In genomic region chrV:10273837-10274236, ce11 we compare ENCODE assay signal across 8 worm cellular contexts.
TF ChIP-seq lines count a peak whose summit lies in the region.

No protein-coding gene starts in this region.

TF ChIP-seq in whole organism, L1 larva, 84 proteins besides CTCF, POLR2A, EP300 and RAD21 (continues in another document):
- TF ChIP-seq lin-15B (tag; optimal IDR thresholded peaks at IDR 0.05; lab: Kevin White, UChicago) (no peak), fkh-8 (tag; optimal IDR thresholded peaks at IDR 0.05; lab: Kevin White, UChicago) (peak; percentile 79), fos-1 (tag; optimal IDR thresholded peaks at IDR 0.05; lab: Kevin White, UChicago) (no peak), unc-86 (tag; optimal IDR thresholded peaks at IDR 0.05; lab: Kevin White, UChicago) (peak; percentile 46), sup-37 (GFP tag; optimal IDR thresholded peaks at IDR 0.05; lab: Kevin White, UChicago) (no peak), lin-35 (GFP tag; optimal IDR thresholded peaks at IDR 0.05; lab: Kevin White, UChicago) (peak in 1 of 2 experiments; percentile 42), fkh-10 (GFP tag; optimal IDR thresholded peaks at IDR 0.05; lab: Kevin White, UChicago) (peak; percentile 80), elt-3 (tag; optimal IDR thresholded peaks at IDR 0.05; lab: Kevin White, UChicago) (no peak), sox-4 (tag; optimal IDR thresholded peaks at IDR 0.05; lab: Kevin White, UChicago) (no peak), dpl-1 (GFP tag; optimal IDR thresholded peaks at IDR 0.05; lab: Kevin White, UChicago) (peak in 1 of 3 experiments; percentile 0), pag-3 (tag; optimal IDR thresholded peaks at IDR 0.05; lab: Kevin White, UChicago; ENCODE audit: borderline replicate concordance, insufficient read depth) (no peak)

TF ChIP-seq in whole organism, L2 larva, 48 proteins besides CTCF, POLR2A, EP300 and RAD21 (continues in another document):
- peak; percentile 78 for TF ChIP-seq C34F6.9 (tag; optimal IDR thresholded peaks at IDR 0.05; lab: Kevin White, UChicago)
- no peak for TF ChIP-seq dmd-4 (tag; optimal IDR thresholded peaks at IDR 0.05; lab: Kevin White, UChicago)
- peak; percentile 25 for TF ChIP-seq Y55F3AM.14 (GFP tag; optimal IDR thresholded peaks at IDR 0.05; lab: Kevin White, UChicago)
- peak; percentile 62 for TF ChIP-seq F13H6.1 (tag; optimal IDR thresholded peaks at IDR 0.05; lab: Kevin White, UChicago)
- TF ChIP-seq nhr-11 (tag; optimal IDR thresholded peaks at IDR 0.05; lab: Kevin White, UChicago), result no peak
- TF ChIP-seq blmp-1 (tag; optimal IDR thresholded peaks at IDR 0.05; lab: Kevin White, UChicago; ENCODE audit: insufficient read depth), result no peak
- TF ChIP-seq mab-5 (tag; optimal IDR thresholded peaks at IDR 0.05; lab: Kevin White, UChicago), result peak; percentile 14
- no peak for TF ChIP-seq ZK546.5 (tag; optimal IDR thresholded peaks at IDR 0.05; lab: Kevin White, UChicago)
- TF ChIP-seq unc-55 (GFP tag; optimal IDR thresholded peaks at IDR 0.05; lab: Kevin White, UChicago), result peak; percentile 87
- no peak for TF ChIP-seq nhr-21 (tag; optimal IDR thresholded peaks at IDR 0.05; lab: Kevin White, UChicago)
- TF ChIP-seq zag-1 (tag; optimal IDR thresholded peaks at IDR 0.05; lab: Kevin White, UChicago), result peak; percentile 73

TF ChIP-seq in whole organism, L3 larva, 47 proteins besides CTCF, POLR2A, EP300 and RAD21 (continues in another document):
- no peak for TF ChIP-seq pqm-1 (tag; optimal IDR thresholded peaks at IDR 0.05; lab: Kevin White, UChicago)
- no peak for TF ChIP-seq unc-39 (tag; optimal IDR thresholded peaks at IDR 0.05; lab: Kevin White, UChicago)
- TF ChIP-seq nhr-43 (tag; optimal IDR thresholded peaks at IDR 0.05; lab: Kevin White, UChicago; ENCODE audit: poor library complexity, severe bottlenecking), result no peak
- TF ChIP-seq mml-1 (tag; optimal IDR thresholded peaks at IDR 0.05; lab: Kevin White, UChicago), result no peak
- no peak for TF ChIP-seq nhr-25 (tag; optimal IDR thresholded peaks at IDR 0.05; lab: Kevin White, UChicago)
- peak; percentile 67 for TF ChIP-seq elt-1 (tag; optimal IDR thresholded peaks at IDR 0.05; lab: Kevin White, UChicago)
- no peak for TF ChIP-seq ceh-16 (tag; optimal IDR thresholded peaks at IDR 0.05; lab: Kevin White, UChicago)
- TF ChIP-seq skn-1 (tag; optimal IDR thresholded peaks at IDR 0.05; lab: Kevin White, UChicago), result no peak
- no peak for TF ChIP-seq nhr-77 (tag; optimal IDR thresholded peaks at IDR 0.05; lab: Kevin White, UChicago)
- TF ChIP-seq lsy-12 (tag; optimal IDR thresholded peaks at IDR 0.05; lab: Kevin White, UChicago), result no peak
- no peak for TF ChIP-seq elt-3 (tag; optimal IDR thresholded peaks at IDR 0.05; lab: Kevin White, UChicago)
- TF ChIP-seq ceh-82 (tag; optimal IDR thresholded peaks at IDR 0.05; lab: Kevin White, UChicago), result no peak

TF ChIP-seq in whole organism, L4 larva, 104 proteins besides CTCF, POLR2A, EP300 and RAD21 (continues in another document):
- TF ChIP-seq nhr-25 (tag; optimal IDR thresholded peaks at IDR 0.05; lab: Kevin White, UChicago; ENCODE audit: borderline replicate concordance, insufficient read depth) (no peak), php-3 (GFP tag; IDR thresholded peaks at IDR 0.05; lab: Robert Waterston, UW) (no peak), unc-62 (GFP tag; optimal IDR thresholded peaks at IDR 0.05 in 1 of 2; lab: Kevin White, UChicago) (peak in 1 of 2 experiments; percentile 99), unc-62 (tag; optimal IDR thresholded peaks at IDR 0.05; lab: Kevin White, UChicago) (no peak), F37D6.2 (tag; optimal IDR thresholded peaks at IDR 0.05; lab: Kevin White, UChicago) (peak; percentile 64), ctbp-1 (GFP tag; IDR thresholded peaks at IDR 0.05; lab: Robert Waterston, UW) (0 out of 2 replicates have a peak, but pooled peaks have one; percentile 8), hmg-1.1 (GFP tag; IDR thresholded peaks at IDR 0.05; lab: Robert Waterston, UW) (peak; percentile 76; the same call in 1 of the 2 replicates), set-16 (GFP tag; IDR thresholded peaks at IDR 0.05; lab: Robert Waterston, UW) (peak; percentile 7; the same call in 1 of the 2 replicates), pha-4 (GFP tag; IDR thresholded peaks at IDR 0.05; lab: Robert Waterston, UW) (no peak), pha-4 (tag; optimal IDR thresholded peaks at IDR 0.05; lab: Kevin White, UChicago) (no peak), rbr-2 (tag; optimal IDR thresholded peaks at IDR 0.05; lab: Kevin White, UChicago) (peak; percentile 49)

TF ChIP-seq in whole organism, late embryonic, 69 proteins besides CTCF, POLR2A, EP300 and RAD21 (continues in another document):
- TF ChIP-seq sox-2 (GFP tag; IDR thresholded peaks at IDR 0.05; lab: Robert Waterston, UW), result no peak
- TF ChIP-seq ceh-24 (tag; optimal IDR thresholded peaks at IDR 0.05; lab: Kevin White, UChicago), result no peak
- no peak for TF ChIP-seq zip-5 (tag; optimal IDR thresholded peaks at IDR 0.05; lab: Kevin White, UChicago)
- no peak for TF ChIP-seq ceh-14 (tag; optimal IDR thresholded peaks at IDR 0.05; lab: Kevin White, UChicago)
- TF ChIP-seq hlh-8 (tag; optimal IDR thresholded peaks at IDR 0.05; lab: Kevin White, UChicago), result no peak
- TF ChIP-seq ets-4 (tag; optimal IDR thresholded peaks at IDR 0.05; lab: Kevin White, UChicago), result no peak
- no peak for TF ChIP-seq ztf-16 (tag; optimal IDR thresholded peaks at IDR 0.05; lab: Kevin White, UChicago)
- no peak for TF ChIP-seq ceh-45 (GFP tag; IDR thresholded peaks at IDR 0.05; lab: Robert Waterston, UW)
- TF ChIP-seq rnt-1 (tag; optimal IDR thresholded peaks at IDR 0.05; lab: Kevin White, UChicago), result no peak
- no peak for TF ChIP-seq K09A11.1 (tag; optimal IDR thresholded peaks at IDR 0.05; lab: Kevin White, UChicago; ENCODE audit: insufficient read depth)
- no peak for TF ChIP-seq unc-55 (GFP tag; optimal IDR thresholded peaks at IDR 0.05; lab: Kevin White, UChicago)
- TF ChIP-seq pros-1 (tag; optimal IDR thresholded peaks at IDR 0.05; lab: Kevin White, UChicago), result peak; percentile 15
- no peak for TF ChIP-seq ceh-9 (tag; optimal IDR thresholded peaks at IDR 0.05; lab: Kevin White, UChicago)

TF ChIP-seq in whole organism, midembryonic, 9 proteins besides CTCF, POLR2A, EP300 and RAD21:
- TF ChIP-seq cog-1 (tag; optimal IDR thresholded peaks at IDR 0.05; lab: Kevin White, UChicago) (no peak), ztf-29 (GFP tag; IDR thresholded peaks at IDR 0.05; lab: Robert Waterston, UW) (no peak), ref-1 (GFP tag; conservative IDR thresholded peaks at IDR 0.05; lab: Robert Waterston, UW) (no peak), flt-1 (GFP tag; IDR thresholded peaks at IDR 0.05; lab: Robert Waterston, UW) (no peak), med-1 (GFP tag; optimal IDR thresholded peaks at IDR 0.05; lab: Kevin White, UChicago; ENCODE audit: insufficient read depth) (no peak), T22C8.4 (GFP tag; IDR thresholded peaks at IDR 0.05; lab: Robert Waterston, UW) (0 out of 2 replicates have a peak, but pooled peaks have one; percentile 45)

TF ChIP-seq in whole organism, mixed stage, embryonic, 35 proteins besides CTCF, POLR2A, EP300 and RAD21:
- TF ChIP-seq ztf-11 (tag; optimal IDR thresholded peaks at IDR 0.05; lab: Kevin White, UChicago) (no peak), mep-1 (tag; optimal IDR thresholded peaks at IDR 0.05; lab: Kevin White, UChicago) (peak; percentile 51), nhr-2 (tag; optimal IDR thresholded peaks at IDR 0.05; lab: Kevin White, UChicago) (no peak), ces-1 (GFP tag; optimal IDR thresholded peaks at IDR 0.05; lab: Kevin White, UChicago) (peak; percentile 61), hlh-1 (tag; optimal IDR thresholded peaks at IDR 0.05; lab: Kevin White, UChicago) (no peak)

TF ChIP-seq in whole organism, young adult, 124 proteins besides CTCF, POLR2A, EP300 and RAD21 (continues in another document):
- TF ChIP-seq bed-1 (GFP tag; IDR thresholded peaks at IDR 0.05; lab: Robert Waterston, UW) (no peak), lin-26 (GFP tag; IDR thresholded peaks at IDR 0.05; lab: Robert Waterston, UW) (no peak), lag-1 (GFP tag; IDR thresholded peaks at IDR 0.05; lab: Robert Waterston, UW) (no peak), efl-1 (GFP tag; optimal IDR thresholded peaks at IDR 0.05; lab: Kevin White, UChicago) (no peak), gei-17 (GFP tag; optimal IDR thresholded peaks at IDR 0.05; lab: Kevin White, UChicago) (no peak), hmg-20 (GFP tag; IDR thresholded peaks at IDR 0.05; lab: Robert Waterston, UW) (no peak), Y53G8AR.9 (GFP tag; conservative IDR thresholded peaks at IDR 0.05; lab: Robert Waterston, UW) (no peak), mel-28 (tag; optimal IDR thresholded peaks at IDR 0.05; lab: Kevin White, UChicago; ENCODE audit: borderline replicate concordance) (no peak), Y79H2A.3 (GFP tag; conservative IDR thresholded peaks at IDR 0.05; lab: Robert Waterston, UW) (no peak), F10E7.11 (tag; optimal IDR thresholded peaks at IDR 0.05; lab: Kevin White, UChicago) (no peak), ekl-4 (GFP tag; IDR thresholded peaks at IDR 0.05; lab: Robert Waterston, UW) (no peak), lin-35 (GFP tag; optimal IDR thresholded peaks at IDR 0.05; lab: Kevin White, UChicago) (peak in 1 of 3 experiments; percentile 45), B0035.1 (tag; optimal IDR thresholded peaks at IDR 0.05; lab: Kevin White, UChicago) (no peak), somi-1 (GFP tag; optimal IDR thresholded peaks at IDR 0.05; lab: Kevin White, UChicago) (no peak), fkh-3 (tag; optimal IDR thresholded peaks at IDR 0.05; lab: Kevin White, UChicago) (no peak), xnd-1 (tag; optimal IDR thresholded peaks at IDR 0.05; lab: Kevin White, UChicago) (no peak), nhr-179 (tag; optimal IDR thresholded peaks at IDR 0.05; lab: Kevin White, UChicago) (no peak), pha-4 (tag; optimal IDR thresholded peaks at IDR 0.05; lab: Kevin White, UChicago) (no peak), attf-5 (GFP tag; optimal IDR thresholded peaks at IDR 0.05; lab: Kevin White, UChicago) (peak; percentile 0), K12H6.12 (tag; optimal IDR thresholded peaks at IDR 0.05; lab: Kevin White, UChicago) (peak; percentile 26), lin-40 (tag; optimal IDR thresholded peaks at IDR 0.05; lab: Kevin White, UChicago) (peak; percentile 39), ceh-100 (GFP tag; IDR thresholded peaks at IDR 0.05; lab: Robert Waterston, UW) (no peak), egl-18 (GFP tag; IDR thresholded peaks at IDR 0.05; lab: Robert Waterston, UW) (no peak), hlh-12 (tag; optimal IDR thresholded peaks at IDR 0.05; lab: Kevin White, UChicago) (no peak), ztf-26 (tag; optimal IDR thresholded peaks at IDR 0.05; lab: Kevin White, UChicago) (no peak), hlh-26 (GFP tag; conservative IDR thresholded peaks at IDR 0.05; lab: Robert Waterston, UW) (no peak), tlf-1 (GFP tag; optimal IDR thresholded peaks at IDR 0.05; lab: Kevin White, UChicago) (no peak), akir-1 (GFP tag; optimal IDR thresholded peaks at IDR 0.05; lab: Kevin White, UChicago) (no peak), sea-2 (GFP tag; IDR thresholded peaks at IDR 0.05; lab: Robert Waterston, UW) (no peak), hrde-1 (tag; optimal IDR thresholded peaks at IDR 0.05; lab: Kevin White, UChicago; ENCODE audit: borderline replicate concordance) (no peak), madf-6 (GFP tag; IDR thresholded peaks at IDR 0.05; lab: Robert Waterston, UW) (no peak)
